Fruit fly (Drosophila melanogaster): ENCODE results near the gene Wnt6.

Gene Wnt6

dm6 chr2L:7333184-7334025 lies at the start of gene Wnt6:
Gene Wnt6, plus strand, starts transcription at chr2L:7333714.
- TF ChIP-seq sv (GFP tag; optimal IDR thresholded peaks at IDR 0.05) (peak; percentile 39), OdsH (GFP tag; optimal IDR thresholded peaks at IDR 0.05) (peak; percentile 51), jim (GFP tag; optimal IDR thresholded peaks at IDR 0.05) (no peak), ey (GFP tag; optimal IDR thresholded peaks at IDR 0.05) (peak; percentile 50), dl (GFP tag; optimal IDR thresholded peaks at IDR 0.05; ENCODE audit: insufficient read depth in 1 of 2, partially characterized antibody in 2 of 2) (no peak), Hnf4 (GFP tag; optimal IDR thresholded peaks at IDR 0.05) (peak; percentile 12), foxo (GFP tag; optimal IDR thresholded peaks at IDR 0.05) (peak in 1 of 2 experiments; percentile 47), Mio (GFP tag; optimal IDR thresholded peaks at IDR 0.05) (no peak), br (GFP tag; optimal IDR thresholded peaks at IDR 0.05) (no peak), woc (GFP tag; optimal IDR thresholded peaks at IDR 0.05) (no peak), h (GFP tag; optimal IDR thresholded peaks at IDR 0.05) (peak; percentile 6), Rel (GFP tag; optimal IDR thresholded peaks at IDR 0.05) (no peak), Rel (tag; optimal IDR thresholded peaks at IDR 0.05) (no peak), CrebA (GFP tag; optimal IDR thresholded peaks at IDR 0.05; ENCODE audit: borderline replicate concordance) (no peak), Hr83 (GFP tag; optimal IDR thresholded peaks at IDR 0.05; ENCODE audit: poor library complexity, severe bottlenecking) (no peak), sage (GFP tag; optimal IDR thresholded peaks at IDR 0.05) (no peak), rgr (GFP tag; optimal IDR thresholded peaks at IDR 0.05) (no peak), psq (GFP tag; optimal IDR thresholded peaks at IDR 0.05) (no peak), fru (GFP tag; optimal IDR thresholded peaks at IDR 0.05) (peak; percentile 28), CG9705 (GFP tag; optimal IDR thresholded peaks at IDR 0.05) (no peak), Sp1 (GFP tag; optimal IDR thresholded peaks at IDR 0.05) (peak; percentile 56), dsf (GFP tag; optimal IDR thresholded peaks at IDR 0.05; ENCODE audit: borderline replicate concordance) (no peak), N (GFP tag; optimal IDR thresholded peaks at IDR 0.05) (no peak), CG32264 (GFP tag; optimal IDR thresholded peaks at IDR 0.05) (no peak)

DNA sequence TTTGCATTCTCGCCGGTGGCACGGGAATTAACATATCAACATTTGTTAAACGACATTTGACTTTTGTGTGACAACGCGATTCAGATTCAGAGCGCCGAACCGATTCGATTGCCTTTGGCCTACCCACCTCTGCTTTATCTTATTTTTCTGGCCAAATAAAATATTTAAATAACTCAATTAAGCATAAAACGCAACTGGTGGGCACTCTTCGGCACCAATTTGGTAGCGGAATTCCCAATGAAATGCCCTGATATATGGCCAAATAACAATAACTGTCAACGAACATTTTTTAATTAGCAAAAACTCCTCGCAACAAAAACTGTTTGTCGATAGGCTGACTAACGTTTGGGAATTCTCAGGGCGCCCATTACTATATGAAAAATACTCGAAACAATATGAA lies 49.4 kb upstream of the Wnt6 start:
- no peak for TF ChIP-seq N (GFP tag; optimal IDR thresholded peaks at IDR 0.05)
- TF ChIP-seq jim (GFP tag; optimal IDR thresholded peaks at IDR 0.05) = no peak
- TF ChIP-seq dmrt93B (GFP tag; optimal IDR thresholded peaks at IDR 0.05) = no peak
- no peak for TF ChIP-seq Myc (optimal IDR thresholded peaks at IDR 0.05)
- TF ChIP-seq Vsx2 (GFP tag; optimal IDR thresholded peaks at IDR 0.05; ENCODE audit: partially characterized antibody) = no peak
- TF ChIP-seq rgr (GFP tag; optimal IDR thresholded peaks at IDR 0.05) = no peak

DNA sequence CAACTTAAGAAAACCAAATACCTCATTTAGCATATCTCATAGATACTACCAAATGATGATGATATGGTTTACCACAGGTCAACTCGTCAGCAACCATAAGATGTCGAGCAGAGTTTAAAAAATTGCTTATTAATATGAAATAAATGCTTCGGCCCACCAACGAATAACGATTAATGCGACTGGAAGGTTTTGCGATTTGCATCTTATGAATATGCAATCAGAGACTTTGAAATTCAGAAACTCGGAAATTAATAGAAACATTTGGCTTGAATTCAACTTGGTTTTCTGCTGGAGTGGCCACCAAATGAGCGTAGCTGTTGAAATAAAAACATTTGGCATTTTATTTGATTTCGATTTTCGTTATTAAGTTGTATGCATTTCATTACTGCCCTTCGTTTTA lies 48.7 kb upstream of the Wnt6 start:
- no peak for TF ChIP-seq ey (GFP tag; optimal IDR thresholded peaks at IDR 0.05)
- TF ChIP-seq dl (GFP tag; optimal IDR thresholded peaks at IDR 0.05; ENCODE audit: insufficient read depth in 1 of 2, partially characterized antibody in 2 of 2) = no peak
- TF ChIP-seq Abd-B (GFP tag; optimal IDR thresholded peaks at IDR 0.05) = no peak
- no peak for TF ChIP-seq GATAd (GFP tag; optimal IDR thresholded peaks at IDR 0.05)
- no peak for TF ChIP-seq foxo (GFP tag; optimal IDR thresholded peaks at IDR 0.05)
- no peak for TF ChIP-seq Mio (GFP tag; optimal IDR thresholded peaks at IDR 0.05)
- TF ChIP-seq h (GFP tag; optimal IDR thresholded peaks at IDR 0.05) = no peak
- no peak for TF ChIP-seq fru (GFP tag; optimal IDR thresholded peaks at IDR 0.05)
- no peak for TF ChIP-seq CrebA (GFP tag; optimal IDR thresholded peaks at IDR 0.05; ENCODE audit: borderline replicate concordance)
- TF ChIP-seq rgr (GFP tag; optimal IDR thresholded peaks at IDR 0.05) = no peak
- TF ChIP-seq Hr78 (GFP tag; optimal IDR thresholded peaks at IDR 0.05) = no peak
- no peak for TF ChIP-seq N (GFP tag; optimal IDR thresholded peaks at IDR 0.05)
- TF ChIP-seq psq (GFP tag; optimal IDR thresholded peaks at IDR 0.05) = no peak
- no peak for TF ChIP-seq dsf (GFP tag; optimal IDR thresholded peaks at IDR 0.05; ENCODE audit: borderline replicate concordance)
- TF ChIP-seq Dif (GFP tag; optimal IDR thresholded peaks at IDR 0.05; ENCODE audit: partially characterized antibody) = no peak
- TF ChIP-seq Vsx2 (GFP tag; optimal IDR thresholded peaks at IDR 0.05; ENCODE audit: partially characterized antibody) = no peak
- TF ChIP-seq CG32264 (GFP tag; optimal IDR thresholded peaks at IDR 0.05) = no peak
- no peak for TF ChIP-seq pan (optimal IDR thresholded peaks at IDR 0.05)
- TF ChIP-seq br (GFP tag; optimal IDR thresholded peaks at IDR 0.05) = no peak

DNA sequence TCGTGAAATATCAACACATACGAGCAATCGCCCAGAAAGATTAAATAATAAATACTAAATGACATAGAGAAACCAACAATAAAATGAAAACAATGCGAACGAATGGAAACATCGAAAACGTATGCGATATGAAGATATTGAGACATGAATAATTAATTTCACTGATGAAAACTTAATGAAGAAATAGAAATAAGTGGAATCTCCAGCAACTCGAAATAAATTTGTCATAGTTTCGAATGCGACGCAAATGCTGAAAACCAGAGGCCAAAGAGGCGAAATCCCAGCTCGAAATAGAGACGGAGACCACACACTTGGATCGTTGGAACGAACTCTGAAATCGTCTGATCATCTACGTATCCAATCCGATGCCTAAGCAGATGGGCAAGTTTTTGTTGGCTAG lies 47.7 kb upstream of the Wnt6 start:
- TF ChIP-seq Dfd (GFP tag; optimal IDR thresholded peaks at IDR 0.05) (no peak), ey (GFP tag; optimal IDR thresholded peaks at IDR 0.05) (no peak), Hr78 (GFP tag; optimal IDR thresholded peaks at IDR 0.05) (no peak)

All from whole organism, wandering third instar larva.